Fruit fly (Drosophila melanogaster) Kc167 (cell line): Measurements from ENCODE around the gene CG31104.

Experiments used
- h ChIP-seq: fragments of >200 bp; optimal IDR thresholded peaks from 3 replicates; lab custom pipeline; 2018; ENCODE audit warnings: missing external identifiers
- insv ChIP-seq: fragments of >200 bp; optimal IDR thresholded peaks from 3 replicates; lab custom pipeline; 2018; ENCODE audit warnings: missing external identifiers
- psq ChIP-seq: fragments of >200 bp; optimal IDR thresholded peaks from 2 replicates; lab custom pipeline; 2017; ENCODE audit warnings: missing external identifiers
- ttk ChIP-seq: sonication (Bioruptor generic); optimal IDR thresholded peaks from 2 replicates; lab custom pipeline; 2017; ENCODE audit warnings: missing external identifiers

dm6 chr3R:25287128-25287527 lies 1.9 kb downstream of the CG31104 start, which contains the start of gene CG13658:
- TF ChIP-seq ttk (lab: Kevin White, UChicago) = no peak
- no peak for TF ChIP-seq h (lab: Kevin White, UChicago)
- TF ChIP-seq psq (lab: Kevin White, UChicago) = no peak
- no peak for TF ChIP-seq insv
